Fruit fly (Drosophila melanogaster): ENCODE data around the gene CG13064.

- TF ChIP-seq CTCF (optimal IDR thresholded peaks at IDR 0.05) (no peak), CG8478 (optimal IDR thresholded peaks at IDR 0.05) (no peak)
Measured at dm6 chr3L:16290850-16291249, 10.6 kb downstream of the CG13064 start, which contains the start of gene CG13045.
